Fruit fly (Drosophila melanogaster) whole organism, embryonic: ENCODE results near the gene Cda5.

ENCODE experiments used
- Atf-2 ChIP-seq: fragments of 200-800 bp; sonication (Bioruptor generic); optimal IDR thresholded peaks from 2 replicates; lab custom pipeline; 2016; ENCODE audit warnings: missing biosample characterization, missing genetic modification characterization
- Bdp1 ChIP-seq: fragments of 200-800 bp; sonication (Bioruptor generic); optimal IDR thresholded peaks from 3 replicates; lab custom pipeline; 2016; ENCODE audit warnings: missing biosample characterization, missing genetic modification characterization
- Bgb ChIP-seq: fragments of 200-800 bp; sonication (Bioruptor generic); IDR thresholded peaks from 2 replicates; pipeline ENCODE4 v1.3.6; 2022; ENCODE audit warnings: missing biosample characterization, missing genetic modification characterization; ENCODE audit not compliant: partially characterized antibody
- Blimp-1 ChIP-seq: fragments of 200-800 bp; sonication (Bioruptor generic); optimal IDR thresholded peaks from 3 replicates; lab custom pipeline; 2018; ENCODE audit warnings: missing biosample characterization, missing genetic modification characterization, mild to moderate bottlenecking, moderate library complexity, missing genetic modification reagents
- Bteb2 ChIP-seq: fragments of 200-800 bp; sonication (Bioruptor generic); optimal IDR thresholded peaks from 2 replicates; lab custom pipeline; 2016; ENCODE audit warnings: missing biosample characterization, missing genetic modification characterization
- CG11085 ChIP-seq: fragments of 200-800 bp; sonication (Bioruptor generic); IDR thresholded peaks from 2 replicates; pipeline ENCODE4 v1.3.6; 2022; ENCODE audit warnings: missing biosample characterization, missing genetic modification characterization
- CG11398 ChIP-seq: fragments of 200-800 bp; sonication (Bioruptor generic); optimal IDR thresholded peaks from 2 replicates; lab custom pipeline; 2016; ENCODE audit warnings: missing biosample characterization, missing genetic modification characterization
- CG12299 ChIP-seq: fragments of 200-800 bp; sonication (Bioruptor generic); optimal IDR thresholded peaks from 2 replicates; lab custom pipeline; 2018; ENCODE audit warnings: missing biosample characterization, mild to moderate bottlenecking, missing genetic modification characterization
- CG12659 ChIP-seq: fragments of 200-800 bp; sonication (Bioruptor generic); optimal IDR thresholded peaks from 3 replicates; lab custom pipeline; 2017; ENCODE audit warnings: mild to moderate bottlenecking, missing biosample characterization, missing genetic modification reagents, missing genetic modification characterization
- CG13424 ChIP-seq: fragments of 200-800 bp; sonication (Bioruptor generic); optimal IDR thresholded peaks from 2 replicates; lab custom pipeline; 2019; ENCODE audit warnings: missing biosample characterization, mild to moderate bottlenecking, missing genetic modification characterization, moderate library complexity
- CG15514 ChIP-seq: fragments of 200-800 bp; sonication (Bioruptor generic); optimal IDR thresholded peaks from 3 replicates; lab custom pipeline; 2017; ENCODE audit warnings: missing biosample characterization, missing genetic modification characterization, mild to moderate bottlenecking, moderate library complexity, missing genetic modification reagents
- CG17359 ChIP-seq: fragments of 200-800 bp; sonication (Bioruptor generic); optimal IDR thresholded peaks from 3 replicates; lab custom pipeline; 2018; ENCODE audit warnings: missing biosample characterization, mild to moderate bottlenecking, missing genetic modification characterization, moderate library complexity
- CG17912 ChIP-seq: fragments of 200-800 bp; sonication (Bioruptor generic); optimal IDR thresholded peaks from 2 replicates; lab custom pipeline; 2018; ENCODE audit warnings: missing biosample characterization, mild to moderate bottlenecking, missing genetic modification characterization
- CG18011 ChIP-seq: fragments of 200-800 bp; sonication (Bioruptor generic); optimal IDR thresholded peaks from 2 replicates; lab custom pipeline; 2017; ENCODE audit warnings: missing biosample characterization, missing genetic modification characterization, mild to moderate bottlenecking, moderate library complexity, missing genotype
- CG18599 ChIP-seq: fragments of 200-800 bp; sonication (Bioruptor generic); optimal IDR thresholded peaks from 3 replicates; lab custom pipeline; 2017; ENCODE audit warnings: missing biosample characterization, missing genetic modification characterization, mild to moderate bottlenecking, moderate library complexity, missing genetic modification reagents
- CG30431 ChIP-seq: fragments of 200-800 bp; sonication (Bioruptor generic); optimal IDR thresholded peaks from 2 replicates; lab custom pipeline; 2017; ENCODE audit warnings: missing biosample characterization, missing genetic modification characterization
- CG32532 ChIP-seq: fragments of 200-800 bp; sonication (Bioruptor generic); IDR thresholded peaks from 2 replicates; pipeline ENCODE4 v1.3.6; 2022; ENCODE audit warnings: missing biosample characterization, missing genetic modification characterization
- CG3407 ChIP-seq: fragments of 200-800 bp; sonication (Bioruptor generic); optimal IDR thresholded peaks from 2 replicates; lab custom pipeline; 2018; ENCODE audit warnings: missing biosample characterization, mild to moderate bottlenecking, missing genetic modification characterization
- CG4360 ChIP-seq: fragments of 200-800 bp; sonication (Bioruptor generic); IDR thresholded peaks from 2 replicates; pipeline ENCODE4 v1.3.6; 2022; ENCODE audit warnings: missing biosample characterization, missing genetic modification characterization
- CG4730 ChIP-seq: fragments of 200-800 bp; sonication (Bioruptor generic); IDR thresholded peaks from 2 replicates; pipeline ENCODE4 v1.3.6; 2022; ENCODE audit warnings: missing biosample characterization, missing genetic modification characterization
- CG7357 ChIP-seq: fragments of 200-800 bp; sonication (Bioruptor generic); IDR thresholded peaks from 3 replicates; pipeline ENCODE4 v1.3.6; 2022; ENCODE audit warnings: missing biosample characterization, missing genetic modification characterization
- CG7372 ChIP-seq: fragments of 200-800 bp; sonication (Bioruptor generic); IDR thresholded peaks from 2 replicates; pipeline ENCODE4 v1.3.6; 2022; ENCODE audit warnings: missing biosample characterization, missing genetic modification characterization
- CG8281 ChIP-seq: fragments of 200-800 bp; sonication (Bioruptor generic); optimal IDR thresholded peaks from 2 replicates; lab custom pipeline; 2018; ENCODE audit warnings: missing biosample characterization, mild to moderate bottlenecking, missing genetic modification characterization, moderate library complexity
- CG9817 ChIP-seq: fragments of 200-800 bp; sonication (Bioruptor generic); optimal IDR thresholded peaks from 2 replicates; lab custom pipeline; 2018; ENCODE audit warnings: missing biosample characterization, mild to moderate bottlenecking, missing genetic modification characterization, moderate library complexity
- Fer1 ChIP-seq: fragments of 200-800 bp; sonication (Bioruptor generic); optimal IDR thresholded peaks from 2 replicates; lab custom pipeline; 2017; ENCODE audit warnings: missing biosample characterization, mild to moderate bottlenecking, missing genetic modification characterization
- HLHmδ ChIP-seq: fragments of 200-800 bp; sonication (Bioruptor generic); optimal IDR thresholded peaks from 2 replicates; lab custom pipeline; 2018; ENCODE audit warnings: missing biosample characterization, mild to moderate bottlenecking, missing genetic modification characterization, moderate library complexity
- HmgZ ChIP-seq: fragments of 200-800 bp; sonication (Bioruptor generic); optimal IDR thresholded peaks from 2 replicates; lab custom pipeline; 2018; ENCODE audit warnings: missing biosample characterization, mild to moderate bottlenecking, missing genetic modification characterization
- Hr51 ChIP-seq, 2 experiments: fragments of 200-800 bp; sonication (Bioruptor generic); optimal IDR thresholded peaks; 2 replicates in 1 of 2; 3 replicates in 1 of 2; lab custom pipeline; 2016 to 2018; ENCODE audit warnings: missing biosample characterization in 2 of 2, missing genetic modification characterization in 2 of 2, mild to moderate bottlenecking in 1 of 2, moderate library complexity in 1 of 2
- Lim3 ChIP-seq: fragments of 200-800 bp; sonication (Bioruptor generic); IDR thresholded peaks from 2 replicates; pipeline ENCODE4 v1.3.6; 2022; ENCODE audit warnings: missing biosample characterization, missing genetic modification characterization
- NfI ChIP-seq: fragments of 200-800 bp; sonication (Bioruptor generic); optimal IDR thresholded peaks from 3 replicates; lab custom pipeline; 2018; ENCODE audit warnings: missing biosample characterization, mild to moderate bottlenecking, missing genetic modification characterization, moderate library complexity
- Sry-β ChIP-seq: fragments of 200-800 bp; sonication (Bioruptor generic); optimal IDR thresholded peaks from 2 replicates; lab custom pipeline; 2018; ENCODE audit warnings: missing biosample characterization, mild to moderate bottlenecking, missing genetic modification characterization, moderate library complexity
- TFAM ChIP-seq: fragments of 200-800 bp; sonication (Bioruptor generic); optimal IDR thresholded peaks from 2 replicates; lab custom pipeline; 2017; ENCODE audit warnings: missing biosample characterization, missing genetic modification characterization, inconsistent platforms
- Xrp1 ChIP-seq: fragments of 200-800 bp; sonication (Bioruptor generic); IDR thresholded peaks from 2 replicates; pipeline ENCODE4 v1.3.6; 2022; ENCODE audit warnings: missing biosample characterization, missing genetic modification characterization
- ash1 ChIP-seq: fragments of 200-800 bp; sonication (Bioruptor generic); optimal IDR thresholded peaks from 2 replicates; lab custom pipeline; 2018; ENCODE audit warnings: missing biosample characterization, mild to moderate bottlenecking, missing genetic modification characterization
- bigmax ChIP-seq: fragments of 200-800 bp; sonication (Bioruptor generic); optimal IDR thresholded peaks from 2 replicates; lab custom pipeline; 2018; ENCODE audit warnings: missing biosample characterization, mild to moderate bottlenecking, missing genetic modification characterization
- chm ChIP-seq: fragments of 200-800 bp; sonication (Bioruptor generic); IDR thresholded peaks from 2 replicates; pipeline ENCODE4 v1.3.6; 2022; ENCODE audit warnings: missing biosample characterization, missing genetic modification characterization
- danr ChIP-seq: fragments of 200-800 bp; sonication (Bioruptor generic); IDR thresholded peaks from 2 replicates; pipeline ENCODE4 v1.3.6; 2022; ENCODE audit warnings: missing biosample characterization, missing genetic modification characterization
- fru ChIP-seq: fragments of >200 bp; optimal IDR thresholded peaks from 2 replicates; lab custom pipeline; 2017
- h ChIP-seq: fragments of >200 bp; optimal IDR thresholded peaks from 2 replicates; lab custom pipeline; 2017
- hkb ChIP-seq, 2 experiments: fragments of 200-800 bp in 1 of 2; fragments of >200 bp in 1 of 2; sonication (Bioruptor generic) in 1 of 2; IDR thresholded peaks in 1 of 2; optimal IDR thresholded peaks in 1 of 2; 2 replicates each; pipeline versions ENCODE4 v1.3.6 to Lab custom; 2017 to 2022; ENCODE audit warnings: missing biosample characterization in 1 of 2, missing genetic modification characterization in 1 of 2
- jigr1 ChIP-seq: fragments of 200-800 bp; sonication (Bioruptor generic); IDR thresholded peaks from 3 replicates; pipeline ENCODE4 v1.3.6; 2022; ENCODE audit warnings: missing biosample characterization, missing genetic modification characterization
- jing ChIP-seq: fragments of 200-800 bp; sonication (Bioruptor generic); optimal IDR thresholded peaks from 2 replicates; lab custom pipeline; 2018; ENCODE audit warnings: missing biosample characterization, mild to moderate bottlenecking, missing genetic modification characterization
- jumu ChIP-seq: fragments of 200-800 bp; sonication (Bioruptor generic); optimal IDR thresholded peaks from 3 replicates; lab custom pipeline; 2016; ENCODE audit warnings: missing biosample characterization, missing genetic modification characterization
- ken ChIP-seq: fragments of 200-800 bp; sonication (Bioruptor generic); IDR thresholded peaks from 3 replicates; pipeline ENCODE4 v1.3.6; 2022; ENCODE audit warnings: missing biosample characterization, missing genetic modification characterization
- mirr ChIP-seq: fragments of 200-800 bp; sonication (Bioruptor generic); optimal IDR thresholded peaks from 3 replicates; lab custom pipeline; 2018; ENCODE audit warnings: missing biosample characterization, mild to moderate bottlenecking, missing genetic modification characterization
- nau ChIP-seq: fragments of 200-800 bp; sonication (Bioruptor generic); optimal IDR thresholded peaks from 3 replicates; lab custom pipeline; 2017; ENCODE audit warnings: missing biosample characterization, mild to moderate bottlenecking, missing genetic modification characterization, missing genetic modification reagents
- schlank ChIP-seq: fragments of 200-800 bp; sonication (Bioruptor generic); optimal IDR thresholded peaks from 2 replicates; lab custom pipeline; 2018; ENCODE audit warnings: missing biosample characterization, mild to moderate bottlenecking, missing genetic modification characterization
- sd ChIP-seq: fragments of 200-800 bp; sonication (Bioruptor generic); optimal IDR thresholded peaks from 3 replicates; lab custom pipeline; 2018; ENCODE audit warnings: missing biosample characterization, mild to moderate bottlenecking, missing genetic modification characterization, moderate library complexity
- seq ChIP-seq: fragments of 200-800 bp; sonication (Bioruptor generic); IDR thresholded peaks from 2 replicates; pipeline ENCODE4 v1.3.6; 2022; ENCODE audit warnings: missing biosample characterization, missing genetic modification characterization
- slp2 ChIP-seq: fragments of 200-800 bp; sonication (Bioruptor generic); optimal IDR thresholded peaks from 2 replicates; lab custom pipeline; 2016; ENCODE audit warnings: missing biosample characterization, missing genetic modification characterization

Cda5 gene

dm6 chr2L:82080-82479 is 16.9 kb upstream of the Cda5 start (continued):
- TF ChIP-seq HmgZ (tag; lab: Kevin White, UChicago) (peak; percentile 1), nau (GFP tag; lab: Kevin White, UChicago) (no peak), CG3407 (GFP tag; lab: Kevin White, UChicago) (no peak), mirr (peak; percentile 82), CG11398 (GFP tag; lab: Kevin White, UChicago) (no peak), CG12299 (tag; lab: Kevin White, UChicago) (no peak), Atf-2 (GFP tag; lab: Kevin White, UChicago) (no peak), CG4730 (GFP tag; lab: Robert Waterston, UW) (no peak), CG13424 (tag; lab: Kevin White, UChicago) (no peak), CG12659 (no peak), h (lab: Kevin White, UChicago) (no peak), schlank (tag; lab: Kevin White, UChicago) (no peak)

dm6 chr2L:81198-81597 is 16.0 kb upstream of the Cda5 start:
- no peak for TF ChIP-seq Lim3 (GFP tag; lab: Robert Waterston, UW)
- peak; percentile 62 for TF ChIP-seq CG15514 (GFP tag; lab: Kevin White, UChicago)
- TF ChIP-seq jing = no peak
- no peak for TF ChIP-seq CG9817 (tag; lab: Kevin White, UChicago)
- no peak for TF ChIP-seq slp2
- peak; percentile 46 for TF ChIP-seq Blimp-1 (GFP tag; lab: Kevin White, UChicago)
- TF ChIP-seq fru = no peak
- no peak for TF ChIP-seq CG32532
- peak; percentile 12 for TF ChIP-seq Bteb2 (GFP tag; lab: Kevin White, UChicago)
- peak; percentile 40 for TF ChIP-seq CG17359 (tag; lab: Kevin White, UChicago)
- no peak for TF ChIP-seq CG8281 (tag; lab: Kevin White, UChicago)
- peak in 1 of 2 experiments; percentile 10 for TF ChIP-seq Hr51 (GFP tag; optimal IDR thresholded peaks at IDR 0.05; lab: Kevin White, UChicago)
- no peak for TF ChIP-seq HLHmδ (GFP tag; lab: Kevin White, UChicago)
- no peak for TF ChIP-seq CG30431
- no peak; the same call in 1 of the 2 replicates for TF ChIP-seq seq (GFP tag; lab: Robert Waterston, UW)
- no peak for TF ChIP-seq danr (GFP tag; lab: Robert Waterston, UW)
- TF ChIP-seq CG4360 (GFP tag; lab: Robert Waterston, UW) = no peak
- TF ChIP-seq jigr1 (GFP tag; lab: Robert Waterston, UW) = no peak
- no peak for TF ChIP-seq CG7357 (GFP tag; lab: Robert Waterston, UW)
- TF ChIP-seq sd (tag; lab: Kevin White, UChicago) = peak; percentile 25
- peak; percentile 55 for TF ChIP-seq Xrp1
- TF ChIP-seq jumu (GFP tag; lab: Kevin White, UChicago) = no peak
- TF ChIP-seq CG18011 (GFP tag; lab: Kevin White, UChicago) = no peak
- no peak for TF ChIP-seq chm (GFP tag; lab: Robert Waterston, UW)
- peak; percentile 76 for TF ChIP-seq Fer1 (GFP tag; lab: Kevin White, UChicago)
- no peak for TF ChIP-seq Bgb (GFP tag; lab: Robert Waterston, UW)
- TF ChIP-seq NfI = peak; percentile 22
- no peak for TF ChIP-seq Bdp1
- no peak for TF ChIP-seq ken (GFP tag; lab: Robert Waterston, UW)
- TF ChIP-seq TFAM (GFP tag; lab: Kevin White, UChicago) = no peak
- TF ChIP-seq hkb (optimal IDR thresholded peaks at IDR 0.05; lab: Kevin White, UChicago) = no peak
- TF ChIP-seq hkb (GFP tag; IDR thresholded peaks at IDR 0.05; lab: Robert Waterston, UW) = peak; percentile 53; the same call in 1 of the 2 replicates
- TF ChIP-seq Sry-β (GFP tag; lab: Kevin White, UChicago) = no peak
- no peak for TF ChIP-seq ash1 (GFP tag; lab: Kevin White, UChicago)
- TF ChIP-seq CG17912 = no peak
- TF ChIP-seq CG11085 (GFP tag; lab: Robert Waterston, UW) = no peak
- TF ChIP-seq bigmax (GFP tag; lab: Kevin White, UChicago) = no peak
- TF ChIP-seq CG7372 (GFP tag; lab: Robert Waterston, UW) = no peak
- TF ChIP-seq CG18599 (GFP tag; lab: Kevin White, UChicago) = peak; percentile 74
